Fruit fly (Drosophila melanogaster): ENCODE data around the gene CG12674.
A peak's percentile ranks its signal among the peaks of the same experiment; 100 is the strongest.

- TF ChIP-seq toe (GFP tag; optimal IDR thresholded peaks at IDR 0.05) (no peak), ovo (GFP tag; optimal IDR thresholded peaks at IDR 0.05) (no peak), cnc (optimal IDR thresholded peaks at IDR 0.05) (peak in 1 of 2 experiments; percentile 21), CG5204 (GFP tag; optimal IDR thresholded peaks at IDR 0.05) (no peak), CG7101 (tag; optimal IDR thresholded peaks at IDR 0.05) (no peak), Mnt (GFP tag; optimal IDR thresholded peaks at IDR 0.05) (no peak), kay (GFP tag; ENCODE audit: borderline replicate concordance) (no peak), CG7045 (GFP tag; optimal IDR thresholded peaks at IDR 0.05) (no peak)
These were observed 41.3 kb upstream of the CG12674 start for dm6 chr2L:2038253-2038955.
